Fruit fly (Drosophila melanogaster): ENCODE measurements around the gene CG10301.

DNA sequence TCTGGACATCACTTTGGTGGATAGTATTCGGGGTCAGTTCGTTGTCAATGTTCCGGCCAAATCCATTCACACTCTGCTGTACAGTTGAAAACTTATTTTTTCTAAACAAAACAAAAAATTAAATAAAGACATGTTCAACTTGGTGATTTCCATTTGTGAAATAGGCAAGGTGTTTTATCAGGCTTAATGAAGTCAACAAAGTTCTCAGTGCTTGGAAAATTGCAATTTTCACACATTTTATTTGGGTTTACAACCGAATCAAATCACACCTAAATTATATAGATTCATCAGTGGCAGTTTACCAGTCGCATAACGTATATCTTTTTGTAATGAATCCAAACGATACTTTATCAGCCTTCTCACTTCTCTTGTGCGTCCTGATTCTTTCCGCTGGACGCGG lies 7.5 kb upstream of the CG10301 start, which contains the start of gene Qsox4:
- TF ChIP-seq CG8478 (optimal IDR thresholded peaks at IDR 0.05): no peak
- no peak for TF ChIP-seq psq (optimal IDR thresholded peaks at IDR 0.05)
- TF ChIP-seq EcR (GFP tag; optimal IDR thresholded peaks at IDR 0.05): no peak
- TF ChIP-seq Dll (optimal IDR thresholded peaks at IDR 0.05): no peak
- no peak for TF ChIP-seq usp (GFP tag; optimal IDR thresholded peaks at IDR 0.05)
- no peak for TF ChIP-seq pan (optimal IDR thresholded peaks at IDR 0.05)
